Fruit fly (Drosophila melanogaster): ENCODE results near the gene GAA1.

The GAA1 gene

dm6 chrX:5891666-5892444 lies 18.7 kb upstream of the GAA1 start (continued):
- TF ChIP-seq zen (tag; optimal IDR thresholded peaks at IDR 0.05) (no peak), CG9876 (GFP tag; optimal IDR thresholded peaks at IDR 0.05) (no peak), ci (GFP tag; IDR thresholded peaks at IDR 0.05) (no peak), hth (optimal IDR thresholded peaks at IDR 0.05) (no peak), pzg (GFP tag; optimal IDR thresholded peaks at IDR 0.05) (no peak), CrebB (tag; optimal IDR thresholded peaks at IDR 0.05) (no peak), Hr3 (GFP tag; optimal IDR thresholded peaks at IDR 0.05) (peak; percentile 23), E2f1 (GFP tag; IDR thresholded peaks at IDR 0.05) (no peak), slou (GFP tag; optimal IDR thresholded peaks at IDR 0.05) (peak; percentile 44), CG13624 (GFP tag; optimal IDR thresholded peaks at IDR 0.05) (peak; percentile 65), CG31365 (tag; optimal IDR thresholded peaks at IDR 0.05) (no peak), CG12155 (GFP tag; optimal IDR thresholded peaks at IDR 0.05) (peak; percentile 50), dmrt11E (tag; optimal IDR thresholded peaks at IDR 0.05) (no peak), CG6683 (GFP tag; optimal IDR thresholded peaks at IDR 0.05) (no peak), Dek (tag; optimal IDR thresholded peaks at IDR 0.05) (peak; percentile 44), pfk (GFP tag; optimal IDR thresholded peaks at IDR 0.05) (no peak), klu (GFP tag; IDR thresholded peaks at IDR 0.05) (0 out of 2 replicates have a peak, but pooled peaks have one; percentile 17), h (optimal IDR thresholded peaks at IDR 0.05) (no peak), CG11398 (GFP tag; optimal IDR thresholded peaks at IDR 0.05) (no peak), crp (GFP tag; optimal IDR thresholded peaks at IDR 0.05) (no peak), onecut (GFP tag; IDR thresholded peaks at IDR 0.05) (no peak), Hsf (GFP tag; optimal IDR thresholded peaks at IDR 0.05) (peak; percentile 32), run (tag; optimal IDR thresholded peaks at IDR 0.05) (no peak), zfh2 (GFP tag; optimal IDR thresholded peaks at IDR 0.05) (peak; percentile 78), wor (GFP tag; IDR thresholded peaks at IDR 0.05) (no peak), exex (tag; optimal IDR thresholded peaks at IDR 0.05) (peak; percentile 10), MTF-1 (GFP tag; optimal IDR thresholded peaks at IDR 0.05; ENCODE audit: borderline replicate concordance) (no peak), phol (tag; optimal IDR thresholded peaks at IDR 0.05) (peak; percentile 8), CG31441 (GFP tag; IDR thresholded peaks at IDR 0.05) (0 out of 2 replicates have a peak, but pooled peaks have one; percentile 27), seq (GFP tag; IDR thresholded peaks at IDR 0.05) (0 out of 2 replicates have a peak, but pooled peaks have one; percentile 19), CG18764 (GFP tag; optimal IDR thresholded peaks at IDR 0.05) (no peak), CG2678 (tag; optimal IDR thresholded peaks at IDR 0.05) (peak; percentile 48), Rfx (GFP tag; IDR thresholded peaks at IDR 0.05) (peak; percentile 60), ash1 (GFP tag; optimal IDR thresholded peaks at IDR 0.05) (no peak), CG4820 (GFP tag; optimal IDR thresholded peaks at IDR 0.05) (no peak), CG30431 (GFP tag; optimal IDR thresholded peaks at IDR 0.05) (no peak), CG13424 (tag; optimal IDR thresholded peaks at IDR 0.05) (no peak), CG6254 (GFP tag; optimal IDR thresholded peaks at IDR 0.05) (no peak), tin (GFP tag; optimal IDR thresholded peaks at IDR 0.05) (peak; percentile 21), Adf1 (GFP tag; IDR thresholded peaks at IDR 0.05) (no peak), amos (GFP tag; IDR thresholded peaks at IDR 0.05; ENCODE audit: partially characterized antibody) (no peak), CG2202 (tag; optimal IDR thresholded peaks at IDR 0.05) (no peak), br (optimal IDR thresholded peaks at IDR 0.05) (no peak), HLHmδ (GFP tag; optimal IDR thresholded peaks at IDR 0.05) (no peak), repo (GFP tag; optimal IDR thresholded peaks at IDR 0.05) (no peak), Rx (GFP tag; IDR thresholded peaks at IDR 0.05) (no peak; the same call in 1 of the 2 replicates), Xrp1 (GFP tag; IDR thresholded peaks at IDR 0.05) (peak; percentile 31; the same call in 1 of the 2 replicates), pnt (GFP tag; optimal IDR thresholded peaks at IDR 0.05) (no peak), CG18619 (GFP tag; optimal IDR thresholded peaks at IDR 0.05) (peak; percentile 57), CG2129 (GFP tag; IDR thresholded peaks at IDR 0.05; ENCODE audit: partially characterized antibody) (no peak)

All from whole organism, embryonic.